Fruit fly (Drosophila melanogaster) whole organism, embryonic: ENCODE data around the gene CG6962.
A peak's percentile ranks its signal among the peaks of the same experiment; 100 is the strongest.

Experiments used
- Blimp-1 ChIP-seq: fragments of 200-800 bp; sonication (Bioruptor generic); optimal IDR thresholded peaks from 3 replicates; lab custom pipeline; 2018; ENCODE audit warnings: missing biosample characterization, missing genetic modification characterization, mild to moderate bottlenecking, moderate library complexity, missing genetic modification reagents
- CG10366 ChIP-seq: fragments of 200-800 bp; sonication (Bioruptor generic); IDR thresholded peaks from 2 replicates; pipeline ENCODE4 v1.3.6; 2022; ENCODE audit warnings: missing biosample characterization, missing genetic modification characterization
- CG11560 ChIP-seq: fragments of 200-800 bp; sonication (Bioruptor generic); IDR thresholded peaks from 3 replicates; pipeline ENCODE4 v1.3.6; 2022; ENCODE audit warnings: missing biosample characterization, missing genetic modification characterization
- CG14667 ChIP-seq: fragments of 200-800 bp; sonication (Bioruptor generic); IDR thresholded peaks from 2 replicates; pipeline ENCODE4 v1.3.6; 2022; ENCODE audit warnings: missing biosample characterization, missing genetic modification characterization
- CG15269 ChIP-seq: fragments of 200-800 bp; sonication (Bioruptor generic); optimal IDR thresholded peaks from 2 replicates; lab custom pipeline; 2018; ENCODE audit warnings: missing biosample characterization, mild to moderate bottlenecking, missing genetic modification characterization, moderate library complexity
- CG15514 ChIP-seq: fragments of 200-800 bp; sonication (Bioruptor generic); optimal IDR thresholded peaks from 3 replicates; lab custom pipeline; 2017; ENCODE audit warnings: missing biosample characterization, missing genetic modification characterization, mild to moderate bottlenecking, moderate library complexity, missing genetic modification reagents
- CG1602 ChIP-seq: fragments of 200-800 bp; sonication (Bioruptor generic); optimal IDR thresholded peaks from 3 replicates; lab custom pipeline; 2016; ENCODE audit warnings: missing biosample characterization, missing genetic modification characterization
- CG1647 ChIP-seq: fragments of 200-800 bp; sonication (Bioruptor generic); optimal IDR thresholded peaks from 3 replicates; lab custom pipeline; 2016; ENCODE audit warnings: missing biosample characterization, missing genetic modification characterization
- CG16815 ChIP-seq: fragments of 200-800 bp; sonication (Bioruptor generic); optimal IDR thresholded peaks from 3 replicates; lab custom pipeline; 2017; ENCODE audit warnings: missing biosample characterization, mild to moderate bottlenecking, missing genetic modification characterization
- CG18011 ChIP-seq: fragments of 200-800 bp; sonication (Bioruptor generic); optimal IDR thresholded peaks from 2 replicates; lab custom pipeline; 2017; ENCODE audit warnings: missing biosample characterization, missing genetic modification characterization, mild to moderate bottlenecking, moderate library complexity, missing genotype
- CG18599 ChIP-seq: fragments of 200-800 bp; sonication (Bioruptor generic); optimal IDR thresholded peaks from 3 replicates; lab custom pipeline; 2017; ENCODE audit warnings: missing biosample characterization, missing genetic modification characterization, mild to moderate bottlenecking, moderate library complexity, missing genetic modification reagents
- CG2129 ChIP-seq: fragments of 200-800 bp; sonication (Bioruptor generic); IDR thresholded peaks from 2 replicates; pipeline ENCODE4 v1.3.6; 2022; ENCODE audit warnings: missing biosample characterization, missing genetic modification characterization; ENCODE audit not compliant: partially characterized antibody
- CG2678 ChIP-seq: fragments of 200-800 bp; sonication (Bioruptor generic); optimal IDR thresholded peaks from 3 replicates; lab custom pipeline; 2019; ENCODE audit warnings: missing biosample characterization, mild to moderate bottlenecking, missing genetic modification characterization, moderate library complexity
- CG2875 ChIP-seq: fragments of 200-800 bp; sonication (Bioruptor generic); optimal IDR thresholded peaks from 2 replicates; lab custom pipeline; 2017; ENCODE audit warnings: missing biosample characterization, mild to moderate bottlenecking, missing genetic modification characterization, missing genetic modification reagents
- CG32767 ChIP-seq: fragments of 200-800 bp; sonication (Bioruptor generic); IDR thresholded peaks from 2 replicates; pipeline ENCODE4 v1.3.6; 2022; ENCODE audit warnings: missing biosample characterization, missing genetic modification characterization
- CG32772 ChIP-seq: fragments of 200-800 bp; sonication (Bioruptor generic); IDR thresholded peaks from 2 replicates; pipeline ENCODE4 v1.3.6; 2022; ENCODE audit warnings: missing biosample characterization, missing genetic modification characterization
- CG34422 ChIP-seq: fragments of 200-800 bp; sonication (Bioruptor generic); IDR thresholded peaks from 3 replicates; pipeline ENCODE4 v1.3.6; 2022; ENCODE audit warnings: missing biosample characterization, missing genetic modification characterization
- CG3995 ChIP-seq: fragments of 200-800 bp; sonication (Bioruptor generic); optimal IDR thresholded peaks from 3 replicates; lab custom pipeline; 2016; ENCODE audit warnings: missing biosample characterization, missing genetic modification characterization
- CG4360 ChIP-seq: fragments of 200-800 bp; sonication (Bioruptor generic); IDR thresholded peaks from 2 replicates; pipeline ENCODE4 v1.3.6; 2022; ENCODE audit warnings: missing biosample characterization, missing genetic modification characterization
- CG7839 ChIP-seq: fragments of 200-800 bp; sonication (Bioruptor generic); optimal IDR thresholded peaks from 3 replicates; lab custom pipeline; 2018; ENCODE audit warnings: missing biosample characterization, mild to moderate bottlenecking, missing genetic modification characterization, moderate library complexity
- CG8765 ChIP-seq: fragments of 200-800 bp; sonication (Bioruptor generic); IDR thresholded peaks from 2 replicates; pipeline ENCODE4 v1.3.6; 2022; ENCODE audit warnings: missing biosample characterization, missing genetic modification characterization
- CG9932 ChIP-seq: fragments of 200-800 bp; sonication (Bioruptor generic); IDR thresholded peaks from 2 replicates; pipeline ENCODE4 v1.3.6; 2022; ENCODE audit warnings: missing biosample characterization, missing genetic modification characterization
- Deaf1 ChIP-seq: fragments of 200-800 bp; optimal IDR thresholded peaks from 3 replicates; lab custom pipeline; 2019; ENCODE audit warnings: missing biosample characterization, mild to moderate bottlenecking, missing genetic modification characterization, moderate library complexity
- Hey ChIP-seq: fragments of 200-800 bp; sonication (Bioruptor generic); optimal IDR thresholded peaks from 3 replicates; lab custom pipeline; 2018; ENCODE audit warnings: missing biosample characterization, mild to moderate bottlenecking, missing genetic modification characterization
- Hmr ChIP-seq: fragments of 200-800 bp; sonication (Bioruptor generic); optimal IDR thresholded peaks from 3 replicates; lab custom pipeline; 2017; ENCODE audit warnings: mild to moderate bottlenecking, missing biosample characterization, missing genetic modification reagents, missing genetic modification characterization
- Oaz ChIP-seq: fragments of 200-800 bp; sonication (Bioruptor generic); IDR thresholded peaks from 2 replicates; pipeline ENCODE4 v1.3.6; 2022; ENCODE audit warnings: missing biosample characterization, missing genetic modification characterization
- Oli ChIP-seq: fragments of 200-800 bp; sonication (Bioruptor generic); optimal IDR thresholded peaks from 2 replicates; lab custom pipeline; 2018; ENCODE audit warnings: missing biosample characterization, mild to moderate bottlenecking, missing genetic modification characterization, moderate library complexity
- Opbp ChIP-seq: fragments of 200-800 bp; sonication (Bioruptor generic); IDR thresholded peaks from 3 replicates; pipeline ENCODE4 v1.3.6; 2022; ENCODE audit warnings: missing biosample characterization, missing genetic modification characterization; ENCODE audit not compliant: partially characterized antibody
- Ptx1 ChIP-seq: fragments of 200-800 bp; sonication (Bioruptor generic); IDR thresholded peaks from 2 replicates; pipeline ENCODE4 v1.3.6; 2022; ENCODE audit warnings: missing biosample characterization, missing genetic modification characterization
- Tbp ChIP-seq: fragments of >200 bp; optimal IDR thresholded peaks from 2 replicates; lab custom pipeline; 2018; ENCODE audit warnings: missing biosample characterization, missing genetic modification characterization
- Xrp1 ChIP-seq: fragments of 200-800 bp; sonication (Bioruptor generic); IDR thresholded peaks from 2 replicates; pipeline ENCODE4 v1.3.6; 2022; ENCODE audit warnings: missing biosample characterization, missing genetic modification characterization
- aop ChIP-seq: fragments of 200-800 bp; sonication (Bioruptor generic); IDR thresholded peaks from 2 replicates; pipeline ENCODE4 v1.3.6; 2022; ENCODE audit warnings: missing biosample characterization, missing genetic modification characterization
- ap ChIP-seq: fragments of 200-800 bp; sonication (Bioruptor generic); IDR thresholded peaks from 2 replicates; pipeline ENCODE4 v1.3.6; 2022; ENCODE audit warnings: missing biosample characterization, missing genetic modification characterization
- ash1 ChIP-seq: fragments of 200-800 bp; sonication (Bioruptor generic); optimal IDR thresholded peaks from 2 replicates; lab custom pipeline; 2018; ENCODE audit warnings: missing biosample characterization, mild to moderate bottlenecking, missing genetic modification characterization
- cad ChIP-seq: fragments of >200 bp; optimal IDR thresholded peaks from 2 replicates; lab custom pipeline; 2017; ENCODE audit warnings: missing biosample characterization, missing genetic modification characterization
- chif ChIP-seq, 2 experiments: fragments of 200-800 bp; sonication (Bioruptor generic); optimal IDR thresholded peaks; 3 replicates each; lab custom pipeline; 2016; ENCODE audit warnings: missing biosample characterization in 2 of 2, missing genetic modification characterization in 2 of 2
- chinmo ChIP-seq: fragments of 200-800 bp; sonication (Bioruptor generic); IDR thresholded peaks from 4 replicates; pipeline ENCODE4 v1.3.6; 2022; ENCODE audit warnings: missing biosample characterization, missing genetic modification characterization; ENCODE audit not compliant: partially characterized antibody
- dysf ChIP-seq: fragments of 200-800 bp; sonication (Bioruptor generic); IDR thresholded peaks from 3 replicates; pipeline ENCODE4 v1.3.6; 2022; ENCODE audit warnings: missing biosample characterization, missing genetic modification characterization
- kay ChIP-seq: fragments of 200-800 bp; sonication (Bioruptor generic); optimal IDR thresholded peaks from 2 replicates; lab custom pipeline; 2016; ENCODE audit warnings: missing biosample characterization, missing genetic modification characterization
- lab ChIP-seq: fragments of 200-800 bp; sonication (Bioruptor generic); optimal IDR thresholded peaks from 3 replicates; lab custom pipeline; 2017; ENCODE audit warnings: missing biosample characterization, missing genetic modification characterization, mild to moderate bottlenecking, moderate library complexity, missing genetic modification reagents
- nmo ChIP-seq: fragments of 200-800 bp; sonication (Bioruptor generic); optimal IDR thresholded peaks from 2 replicates; lab custom pipeline; 2018; ENCODE audit warnings: missing biosample characterization, mild to moderate bottlenecking, missing genetic modification characterization, moderate library complexity
- odd ChIP-seq: fragments of 200-800 bp; sonication (Bioruptor generic); optimal IDR thresholded peaks from 2 replicates; lab custom pipeline; 2017; ENCODE audit warnings: missing biosample characterization, mild to moderate bottlenecking, missing genetic modification characterization
- pan ChIP-seq, 4 experiments: fragments of >200 bp in 3 of 4; fragments of 200-800 bp in 1 of 4; sonication (Bioruptor generic) in 1 of 4; optimal IDR thresholded peaks in 3 of 4; IDR thresholded peaks in 1 of 4; 2 replicates each; pipeline versions ENCODE4 v1.3.6 to Lab custom; 2017 to 2022; ENCODE audit warnings: missing biosample characterization in 2 of 4, missing genetic modification characterization in 2 of 4, mixed read lengths in 1 of 4
- phol ChIP-seq: fragments of 200-800 bp; sonication (Bioruptor generic); optimal IDR thresholded peaks from 3 replicates; lab custom pipeline; 2018; ENCODE audit warnings: missing biosample characterization, mild to moderate bottlenecking, missing genetic modification characterization, moderate library complexity
- prd ChIP-seq, 3 experiments: fragments of >200 bp in 2 of 3; fragments of 200-800 bp in 1 of 3; sonication (Bioruptor generic) in 1 of 3; optimal IDR thresholded peaks in 2 of 3; IDR thresholded peaks in 1 of 3; 2 replicates in 2 of 3; 3 replicates in 1 of 3; pipeline versions ENCODE4 v1.3.6 to Lab custom; 2017 to 2022; ENCODE audit warnings: missing biosample characterization in 1 of 3, missing genetic modification characterization in 1 of 3
- ranshi ChIP-seq: fragments of 200-800 bp; sonication (Bioruptor generic); IDR thresholded peaks from 2 replicates; pipeline ENCODE4 v1.3.6; 2022; ENCODE audit warnings: missing biosample characterization, missing genetic modification characterization
- slp2 ChIP-seq: fragments of 200-800 bp; sonication (Bioruptor generic); optimal IDR thresholded peaks from 2 replicates; lab custom pipeline; 2016; ENCODE audit warnings: missing biosample characterization, missing genetic modification characterization
- wek ChIP-seq: fragments of 200-800 bp; sonication (Bioruptor generic); optimal IDR thresholded peaks from 3 replicates; lab custom pipeline; 2018; ENCODE audit warnings: missing biosample characterization, mild to moderate bottlenecking, missing genetic modification characterization, moderate library complexity
- zen ChIP-seq: fragments of 200-800 bp; sonication (Bioruptor generic); optimal IDR thresholded peaks from 3 replicates; lab custom pipeline; 2018; ENCODE audit warnings: missing biosample characterization, mild to moderate bottlenecking, missing genetic modification characterization, moderate library complexity

CG6962 gene

DNA sequence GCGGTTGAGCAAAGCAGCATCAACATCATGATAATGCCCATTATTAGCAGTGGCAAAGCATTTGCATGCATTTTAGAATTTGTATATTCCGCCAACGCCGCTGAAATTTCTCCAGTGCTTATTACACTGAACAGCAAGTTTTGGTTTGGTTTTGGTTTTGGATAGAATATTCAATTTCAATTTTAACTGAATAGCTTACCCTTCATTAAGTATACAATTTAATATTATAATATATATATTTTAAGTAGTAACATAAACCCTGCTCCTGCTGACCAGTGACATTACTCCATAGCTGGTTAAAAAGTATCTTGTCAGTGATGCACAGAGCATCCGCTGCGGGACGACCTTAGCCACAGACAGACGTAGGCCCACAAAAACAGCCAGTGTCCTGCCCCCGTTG lies 35.0 kb downstream of the CG6962 start (continued):
- no peak for TF ChIP-seq pan (optimal IDR thresholded peaks at IDR 0.05; lab: Kevin White, UChicago)
- TF ChIP-seq pan (GFP tag; optimal IDR thresholded peaks at IDR 0.05 in 1 of 2, IDR thresholded peaks at IDR 0.05 in 1 of 2), result peak in 1 of 2 experiments; percentile 30
- no peak for TF ChIP-seq CG2129 (GFP tag; lab: Robert Waterston, UW)
- no peak for TF ChIP-seq Opbp
- TF ChIP-seq ash1 (GFP tag; lab: Kevin White, UChicago), result no peak
- TF ChIP-seq ap (GFP tag; lab: Robert Waterston, UW), result no peak
- no peak for TF ChIP-seq Oaz (GFP tag; lab: Robert Waterston, UW)
- TF ChIP-seq Blimp-1 (GFP tag; lab: Kevin White, UChicago), result peak; percentile 26
- peak; percentile 5 for TF ChIP-seq CG2678 (tag; lab: Kevin White, UChicago)
- peak; percentile 16; the same call in 1 of the 2 replicates for TF ChIP-seq CG14667 (GFP tag; lab: Robert Waterston, UW)
- TF ChIP-seq Oli (tag; lab: Kevin White, UChicago), result peak; percentile 6
- TF ChIP-seq CG18011 (GFP tag; lab: Kevin White, UChicago), result no peak
- 0 out of 3 replicates have a peak, but pooled peaks have one; percentile 17 for TF ChIP-seq dysf (GFP tag; lab: Robert Waterston, UW)
- TF ChIP-seq Xrp1 (GFP tag; lab: Robert Waterston, UW), result 0 out of 2 replicates have a peak, but pooled peaks have one; percentile 11
- TF ChIP-seq phol, result peak; percentile 26
- no peak for TF ChIP-seq CG2875
- TF ChIP-seq CG7839, result peak; percentile 2
- TF ChIP-seq aop (GFP tag; lab: Robert Waterston, UW), result no peak
- peak; percentile 7; the same call in 1 of the 2 replicates for TF ChIP-seq CG10366 (GFP tag; lab: Robert Waterston, UW)
- no peak for TF ChIP-seq wek
- TF ChIP-seq cad (GFP tag; lab: Kevin White, UChicago), result no peak
- TF ChIP-seq CG8765 (GFP tag; lab: Robert Waterston, UW), result no peak
- TF ChIP-seq CG15269 (tag; lab: Kevin White, UChicago), result peak; percentile 4
- TF ChIP-seq prd (optimal IDR thresholded peaks at IDR 0.05; lab: Kevin White, UChicago), result no peak
- TF ChIP-seq prd (GFP tag; IDR thresholded peaks at IDR 0.05; lab: Robert Waterston, UW), result 0 out of 3 replicates have a peak, but pooled peaks have one; percentile 10
- peak; percentile 21; the same call in 1 of the 2 replicates for TF ChIP-seq Ptx1
- TF ChIP-seq, all 482 proteins: peak for 25

DNA sequence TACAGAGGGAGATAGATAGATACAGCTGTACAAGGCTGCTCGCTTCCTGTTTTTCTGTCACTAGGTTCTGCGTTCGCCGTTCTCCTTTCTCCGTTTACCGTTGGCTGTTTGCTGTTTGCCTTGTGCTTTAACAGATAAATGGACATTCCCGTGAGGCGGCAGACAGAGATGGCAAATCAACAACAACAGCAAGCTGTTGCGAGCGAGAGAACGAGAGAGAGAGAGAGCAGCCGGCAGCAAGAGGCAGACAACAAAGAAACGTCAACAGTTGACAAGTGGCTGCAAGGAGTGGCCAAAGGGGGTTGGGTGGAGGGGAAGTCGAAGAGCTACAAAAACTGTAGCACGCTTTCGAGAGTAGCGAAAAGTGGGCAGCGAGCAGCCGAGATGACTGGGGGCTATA lies 48.9 kb downstream of the CG6962 start:
- TF ChIP-seq lab, result peak; percentile 2
- no peak for TF ChIP-seq CG32772 (GFP tag; lab: Robert Waterston, UW)
- TF ChIP-seq Hey (tag; lab: Kevin White, UChicago), result no peak
- TF ChIP-seq CG32767, result no peak
- no peak for TF ChIP-seq CG1647 (GFP tag; lab: Kevin White, UChicago)
- no peak for TF ChIP-seq chif (GFP tag; optimal IDR thresholded peaks at IDR 0.05; lab: Kevin White, UChicago)
- no peak for TF ChIP-seq kay (GFP tag; lab: Kevin White, UChicago)
- TF ChIP-seq CG15269 (tag; lab: Kevin White, UChicago), result no peak
- TF ChIP-seq odd (GFP tag; lab: Kevin White, UChicago), result no peak
- no peak for TF ChIP-seq CG11560 (tag; lab: Robert Waterston, UW)
- TF ChIP-seq ranshi (GFP tag; lab: Robert Waterston, UW), result no peak
- TF ChIP-seq CG18599 (GFP tag; lab: Kevin White, UChicago), result peak; percentile 10
- TF ChIP-seq CG4360 (GFP tag; lab: Robert Waterston, UW), result 0 out of 2 replicates have a peak, but pooled peaks have one; percentile 34
- no peak for TF ChIP-seq CG1602
- no peak for TF ChIP-seq slp2 (GFP tag; lab: Kevin White, UChicago)
- no peak for TF ChIP-seq Hmr (GFP tag; lab: Kevin White, UChicago)
- no peak for TF ChIP-seq Tbp
- no peak for TF ChIP-seq Deaf1 (tag; lab: Kevin White, UChicago)
- TF ChIP-seq chinmo, result 0 out of 4 replicates have a peak, but pooled peaks have one; percentile 14
- TF ChIP-seq nmo, result no peak
- TF ChIP-seq CG16815 (GFP tag; lab: Kevin White, UChicago), result no peak
- TF ChIP-seq CG3995 (GFP tag; lab: Kevin White, UChicago), result no peak
- no peak for TF ChIP-seq CG34422 (GFP tag; lab: Robert Waterston, UW)
- TF ChIP-seq Oaz (GFP tag; lab: Robert Waterston, UW), result no peak
- TF ChIP-seq zen (tag; lab: Kevin White, UChicago), result no peak
- TF ChIP-seq CG9932 (GFP tag; lab: Robert Waterston, UW), result no peak
- no peak for TF ChIP-seq CG15514 (GFP tag; lab: Kevin White, UChicago)
